Fruit fly (Drosophila melanogaster) S2 (cell line): Measurements from ENCODE around the gene Jhbp14.

Experiments
- CG8478 ChIP-seq: fragments of >200 bp; optimal IDR thresholded peaks from 2 replicates; lab custom pipeline; 2018
- CTCF ChIP-seq, 2 experiments: fragments of >200 bp; optimal IDR thresholded peaks; 2 replicates each; lab custom pipeline; 2018

- TF ChIP-seq CG8478 (lab: Kevin White, UChicago) = no peak
- no peak for TF ChIP-seq CTCF (optimal IDR thresholded peaks at IDR 0.05; lab: Kevin White, UChicago)
Measured at dm6 chr2L:13259643-13260042, 23.3 kb downstream of the Jhbp14 start, which contains the start of gene CG31730.
